Worm (Caenorhabditis elegans) whole organism, young adult: ENCODE measurements around the gene srxa-2.

Source experiments
- B0035.1 ChIP-seq: sonication (generic microtip); optimal IDR thresholded peaks from 2 replicates; lab custom pipeline; 2016; ENCODE audit warnings: missing genetic modification characterization, mild to moderate bottlenecking, missing compliant biosample characterization, missing genotype, missing genetic modification reagents
- F33H1.4 ChIP-seq: fragments of 200-800 bp; sonication (Bioruptor generic); IDR thresholded peaks from 2 replicates; pipeline ENCODE4 v1.3.6; 2022; ENCODE audit warnings: missing genetic modification reagents, missing genetic modification characterization, missing compliant biosample characterization
- K11D2.4 ChIP-seq: fragments of 200-800 bp; sonication (Bioruptor generic); IDR thresholded peaks from 2 replicates; pipeline ENCODE4 v1.3.6; 2022; ENCODE audit warnings: missing genetic modification reagents, missing genetic modification characterization, missing compliant biosample characterization
- Y56A3A.18 ChIP-seq: fragments of 200-800 bp; sonication (Bioruptor generic); IDR thresholded peaks from 2 replicates; pipeline ENCODE4 v1.3.6; 2022; ENCODE audit warnings: missing genetic modification reagents, missing genetic modification characterization, missing compliant biosample characterization
- Y95B8A.8 ChIP-seq: fragments of 200-800 bp; sonication (Bioruptor generic); IDR thresholded peaks from 2 replicates; pipeline ENCODE4 v1.3.6; 2022; ENCODE audit warnings: missing genetic modification reagents, missing genetic modification characterization, missing compliant biosample characterization
- attf-5 ChIP-seq: fragments of 200-800 bp; sonication (Bioruptor generic); optimal IDR thresholded peaks from 2 replicates; lab custom pipeline; 2018; ENCODE audit warnings: mild to moderate bottlenecking, missing genetic modification characterization, missing compliant biosample characterization
- attf-6 ChIP-seq: fragments of 200-800 bp; sonication (Bioruptor generic); IDR thresholded peaks from 2 replicates; pipeline ENCODE4 v1.3.6; 2022; ENCODE audit warnings: missing genetic modification reagents, missing genetic modification characterization, missing compliant biosample characterization
- bed-1 ChIP-seq: fragments of 200-800 bp; sonication (Bioruptor generic); IDR thresholded peaks from 2 replicates; pipeline ENCODE4 v1.3.6; 2022; ENCODE audit warnings: missing genetic modification reagents, missing genetic modification characterization, missing compliant biosample characterization
- ceh-58 ChIP-seq: fragments of 200-800 bp; sonication (Bioruptor generic); IDR thresholded peaks from 2 replicates; pipeline ENCODE4 v1.3.6; 2022; ENCODE audit warnings: missing genetic modification characterization, missing compliant biosample characterization
- ceh-91 ChIP-seq: fragments of 200-800 bp; sonication (Bioruptor generic); IDR thresholded peaks from 2 replicates; pipeline ENCODE4 v1.3.6; 2022; ENCODE audit warnings: missing genetic modification reagents, missing genetic modification characterization, missing compliant biosample characterization
- die-1 ChIP-seq: sonication (generic microtip); optimal IDR thresholded peaks from 2 replicates; lab custom pipeline; 2016; ENCODE audit warnings: missing genotype, mild to moderate bottlenecking, missing genetic modification characterization, missing compliant biosample characterization
- dpl-1 ChIP-seq: fragments of 150-350 bp; optimal IDR thresholded peaks from 2 replicates; lab custom pipeline; 2014; ENCODE audit warnings: missing biosample characterization, missing genetic modification reagents, missing genetic modification characterization
- efl-1 ChIP-seq: fragments of 150-350 bp; optimal IDR thresholded peaks from 2 replicates; lab custom pipeline; 2014; ENCODE audit warnings: missing biosample characterization, missing genetic modification reagents, missing genetic modification characterization
- egrh-3 ChIP-seq: fragments of 200-800 bp; sonication (Bioruptor generic); IDR thresholded peaks from 2 replicates; pipeline ENCODE4 v1.3.6; 2022; ENCODE audit warnings: missing genetic modification reagents, missing genetic modification characterization, missing compliant biosample characterization
- hmg-1.2 ChIP-seq: fragments of 200-800 bp; sonication (Bioruptor generic); IDR thresholded peaks from 2 replicates; pipeline ENCODE4 v1.3.6; 2022; ENCODE audit warnings: missing genetic modification reagents, missing genetic modification characterization, missing compliant biosample characterization
- hsf-1 ChIP-seq: fragments of 200-800 bp; sonication (Bioruptor generic); IDR thresholded peaks from 2 replicates; pipeline ENCODE4 v1.3.6; 2022; ENCODE audit warnings: missing genetic modification reagents, missing genetic modification characterization, missing compliant biosample characterization
- lag-1 ChIP-seq: fragments of 200-800 bp; sonication (Bioruptor generic); IDR thresholded peaks from 2 replicates; pipeline ENCODE4 v1.3.6; 2022; ENCODE audit warnings: missing genetic modification reagents, missing genetic modification characterization, missing compliant biosample characterization
- let-607 ChIP-seq, 2 experiments: fragments of 200-800 bp in 1 of 2; sonication (Bioruptor generic) in 1 of 2; sonication (generic microtip) in 1 of 2; optimal IDR thresholded peaks; 2 replicates each; lab custom pipeline; 2016 to 2018; ENCODE audit warnings: mild to moderate bottlenecking in 2 of 2, missing compliant biosample characterization in 2 of 2, missing genetic modification characterization in 2 of 2, moderate library complexity in 2 of 2, missing genotype in 1 of 2
- lin-35 ChIP-seq, 3 experiments: fragments of 150-350 bp in 2 of 3; sonication (generic microtip) in 1 of 3; optimal IDR thresholded peaks; 2 replicates each; lab custom pipeline; 2014 to 2018; ENCODE audit warnings: missing biosample characterization in 3 of 3, missing genetic modification characterization in 3 of 3, missing genetic modification reagents in 3 of 3
- lin-40 ChIP-seq: sonication (generic microtip); optimal IDR thresholded peaks from 2 replicates; lab custom pipeline; 2016; ENCODE audit warnings: missing genetic modification characterization, mild to moderate bottlenecking, missing compliant biosample characterization, missing genotype, missing genetic modification reagents
- lin-54 ChIP-seq: fragments of 200-800 bp; sonication (Bioruptor generic); optimal IDR thresholded peaks from 2 replicates; lab custom pipeline; 2018; ENCODE audit warnings: mild to moderate bottlenecking, missing genetic modification characterization, missing compliant biosample characterization
- madf-10 ChIP-seq: sonication (generic microtip); optimal IDR thresholded peaks from 2 replicates; lab custom pipeline; 2016; ENCODE audit warnings: mild to moderate bottlenecking, missing genetic modification characterization, missing compliant biosample characterization
- mcd-1 ChIP-seq: fragments of 200-800 bp; sonication (Bioruptor generic); IDR thresholded peaks from 2 replicates; pipeline ENCODE4 v1.3.6; 2022; ENCODE audit warnings: missing genetic modification reagents, missing genetic modification characterization, missing compliant biosample characterization
- mxl-1 ChIP-seq: sonication (generic microtip); optimal IDR thresholded peaks from 2 replicates; lab custom pipeline; 2016; ENCODE audit warnings: missing genetic modification characterization, missing compliant biosample characterization
- nhr-80 ChIP-seq: sonication (generic microtip); optimal IDR thresholded peaks from 2 replicates; lab custom pipeline; 2016; ENCODE audit warnings: missing genetic modification characterization, missing compliant biosample characterization
- rpc-1 ChIP-seq, 2 experiments: fragments of 150-350 bp in 1 of 2; sonication (generic microtip) in 1 of 2; optimal IDR thresholded peaks; 2 replicates each; lab custom pipeline; 2014 to 2018; ENCODE audit warnings: missing biosample characterization in 1 of 2, missing genetic modification characterization in 1 of 2, missing genetic modification reagents in 1 of 2, missing genotype in 1 of 2
- zfh-2 ChIP-seq: fragments of 200-800 bp; sonication (Bioruptor generic); conservative IDR thresholded peaks from 2 replicates; pipeline ENCODE4 v1.3.6; 2022; ENCODE audit warnings: missing genetic modification reagents, missing genetic modification characterization, missing compliant biosample characterization
- ztf-18 ChIP-seq: sonication (generic microtip); optimal IDR thresholded peaks from 2 replicates; lab custom pipeline; 2016; ENCODE audit warnings: missing genotype, mild to moderate bottlenecking, missing genetic modification characterization, missing compliant biosample characterization
- ztf-6 ChIP-seq: fragments of 200-800 bp; sonication (Bioruptor generic); IDR thresholded peaks from 2 replicates; pipeline ENCODE4 v1.3.6; 2022; ENCODE audit warnings: missing genetic modification reagents, missing genetic modification characterization, missing compliant biosample characterization

The srxa-2 gene

ce11 chrIV:9398512-9398911 lies 24.7 kb upstream of the srxa-2 start, which contains the start of gene F56D5.2:
Gene F56D5.2 (minus strand): TSS chrIV:9398612.
- TF ChIP-seq madf-10 (tag; lab: Kevin White, UChicago) (no peak), ztf-6 (GFP tag; lab: Robert Waterston, UW) (no peak), lin-35 (GFP tag; optimal IDR thresholded peaks at IDR 0.05; lab: Kevin White, UChicago) (no peak), lin-40 (tag; lab: Kevin White, UChicago) (no peak), Y95B8A.8 (GFP tag; lab: Robert Waterston, UW) (no peak), ceh-91 (GFP tag; lab: Robert Waterston, UW) (no peak), die-1 (tag; lab: Kevin White, UChicago) (no peak), ceh-58 (GFP tag; lab: Robert Waterston, UW) (no peak), let-607 (tag; optimal IDR thresholded peaks at IDR 0.05; lab: Kevin White, UChicago) (no peak)
- TF ChIP-seq, all 124 proteins: peak for 0

DNA sequence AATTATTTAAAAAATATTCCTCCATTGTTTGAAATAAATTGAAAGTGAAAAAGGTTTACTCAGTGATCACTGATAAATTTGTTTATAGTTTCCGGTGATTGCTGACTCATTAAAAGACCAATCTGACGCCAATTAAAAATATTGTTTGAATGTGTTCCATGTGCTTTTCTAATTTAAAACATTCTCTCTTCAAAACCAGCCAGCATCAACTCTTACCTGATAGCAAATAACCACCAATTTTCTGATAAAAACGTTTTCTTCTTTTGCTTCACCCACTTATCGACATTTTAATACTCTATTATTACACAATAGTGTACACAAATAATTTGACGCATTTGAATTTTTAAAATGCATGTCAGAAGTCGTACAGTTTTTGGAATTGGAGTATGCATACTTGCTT lies 21.5 kb upstream of the srxa-2 start, which contains the start of gene F56D5.6:
TSS of gene F56D5.6 (plus strand) at position 208 of the 400 bp plus-strand sequence.
- TF ChIP-seq hsf-1 (GFP tag; lab: Robert Waterston, UW) (no peak), lag-1 (GFP tag; lab: Robert Waterston, UW) (no peak), nhr-80 (tag; lab: Kevin White, UChicago) (peak; percentile 66), zfh-2 (GFP tag; lab: Robert Waterston, UW) (no peak), attf-6 (GFP tag; lab: Robert Waterston, UW) (no peak), lin-54 (GFP tag; lab: Kevin White, UChicago) (no peak), bed-1 (no peak)

DNA sequence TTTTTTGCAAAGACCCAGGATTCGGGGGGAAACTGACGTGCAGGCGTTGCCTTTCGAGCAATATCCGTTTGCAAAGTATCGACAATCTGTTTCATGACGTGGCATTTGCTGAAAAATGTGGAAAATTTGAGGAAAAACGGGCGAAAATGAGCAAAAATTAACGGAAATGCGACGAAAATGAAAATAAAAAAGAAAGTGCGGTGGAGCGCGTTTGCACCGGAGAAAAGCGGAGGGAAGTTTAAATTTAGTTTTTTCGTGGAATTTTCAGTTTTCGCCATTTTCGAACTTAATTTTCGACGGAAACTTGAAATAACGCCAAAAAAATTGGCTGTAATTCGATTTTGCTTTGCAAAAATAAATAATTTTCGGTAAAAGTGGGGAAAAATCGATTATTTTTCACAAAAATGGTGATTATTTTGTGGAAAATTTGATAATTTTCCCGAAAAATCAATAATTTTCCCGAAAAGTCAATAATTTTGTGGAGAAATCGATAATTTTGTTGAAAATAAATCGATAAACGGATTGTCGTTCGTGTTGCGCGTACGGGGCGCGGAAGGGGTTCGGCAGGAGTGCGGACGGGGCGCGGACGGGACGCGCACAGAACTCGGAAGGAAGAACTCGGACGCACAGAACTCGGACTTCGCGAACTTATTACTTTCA lies 19.3 kb upstream of the srxa-2 start:
- TF ChIP-seq K11D2.4 (GFP tag; lab: Robert Waterston, UW) (0 out of 2 replicates have a peak, but pooled peaks have one; percentile 10), hmg-1.2 (no peak), mxl-1 (no peak), lin-54 (GFP tag; lab: Kevin White, UChicago) (peak; percentile 84), dpl-1 (GFP tag; lab: Kevin White, UChicago) (peak; percentile 29), mcd-1 (peak; percentile 96), efl-1 (GFP tag; lab: Kevin White, UChicago) (peak; percentile 60), lin-35 (GFP tag; optimal IDR thresholded peaks at IDR 0.05; lab: Kevin White, UChicago) (peak in 1 of 3 experiments; percentile 64), Y56A3A.18 (GFP tag; lab: Robert Waterston, UW) (0 out of 2 replicates have a peak, but pooled peaks have one; percentile 19), zfh-2 (GFP tag; lab: Robert Waterston, UW) (peak; percentile 58; the same call in 1 of the 2 replicates)
- TF ChIP-seq, all 124 proteins: peak for 8

DNA sequence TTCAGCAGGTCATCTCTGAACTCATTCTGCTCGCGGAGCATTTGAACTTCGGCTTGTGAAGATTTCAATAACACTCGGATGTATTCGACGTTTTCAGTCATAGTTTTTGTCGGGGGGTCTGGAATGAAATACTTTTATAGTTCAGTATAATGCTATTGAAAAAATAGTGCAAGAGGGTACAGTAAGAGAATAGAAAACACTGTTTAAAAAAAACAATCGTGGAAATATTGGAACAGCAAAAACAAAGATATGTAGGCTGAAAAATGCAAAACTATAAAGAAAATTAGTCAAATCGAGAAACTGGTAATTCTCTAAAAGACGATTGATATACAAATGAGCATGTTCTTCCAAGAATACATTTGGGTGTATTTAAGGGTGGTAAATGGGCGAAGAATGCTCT lies 15.2 kb upstream of the srxa-2 start, which contains the start of gene F56D5.5:
TSS of gene F56D5.5 (minus strand) at position 101 of the 400 bp plus-strand sequence.
- no peak for TF ChIP-seq attf-5
- TF ChIP-seq B0035.1 (tag; lab: Kevin White, UChicago) = no peak
- TF ChIP-seq rpc-1 (optimal IDR thresholded peaks at IDR 0.05; lab: Kevin White, UChicago) = no peak
- no peak for TF ChIP-seq rpc-1 (tag; optimal IDR thresholded peaks at IDR 0.05; lab: Kevin White, UChicago)
- TF ChIP-seq ztf-18 (tag; lab: Kevin White, UChicago) = no peak
- no peak for TF ChIP-seq zfh-2 (GFP tag; lab: Robert Waterston, UW)

DNA sequence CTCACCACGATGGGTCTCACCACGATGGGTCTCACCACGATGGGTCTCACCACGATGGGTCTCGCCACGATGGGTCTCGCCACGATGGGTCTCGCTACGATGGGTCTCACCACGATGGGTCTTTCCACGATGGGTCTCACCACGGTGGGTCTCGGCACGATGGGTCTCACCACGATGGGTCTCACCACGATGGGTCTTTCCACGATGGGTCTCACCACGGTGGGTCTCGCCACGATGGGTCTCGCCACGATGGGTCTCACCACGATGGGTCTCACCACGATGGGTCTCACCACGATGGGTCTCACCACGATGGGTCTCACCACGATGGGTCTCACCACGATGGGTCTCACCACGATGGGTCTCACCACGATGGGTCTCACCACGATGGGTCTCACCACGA lies 12.4 kb upstream of the srxa-2 start:
- TF ChIP-seq egrh-3 (peak; percentile 58; the same call in 1 of the 2 replicates), F33H1.4 (GFP tag; lab: Robert Waterston, UW) (peak; percentile 64)
- TF ChIP-seq, all 124 proteins: peak for 2; not testable (repeated sequence) for 122
